Worm (Caenorhabditis elegans): ENCODE measurements around the gene daf-3.
A peak's percentile ranks its signal among the peaks of the same experiment; 100 is the strongest.

Gene daf-3

DNA sequence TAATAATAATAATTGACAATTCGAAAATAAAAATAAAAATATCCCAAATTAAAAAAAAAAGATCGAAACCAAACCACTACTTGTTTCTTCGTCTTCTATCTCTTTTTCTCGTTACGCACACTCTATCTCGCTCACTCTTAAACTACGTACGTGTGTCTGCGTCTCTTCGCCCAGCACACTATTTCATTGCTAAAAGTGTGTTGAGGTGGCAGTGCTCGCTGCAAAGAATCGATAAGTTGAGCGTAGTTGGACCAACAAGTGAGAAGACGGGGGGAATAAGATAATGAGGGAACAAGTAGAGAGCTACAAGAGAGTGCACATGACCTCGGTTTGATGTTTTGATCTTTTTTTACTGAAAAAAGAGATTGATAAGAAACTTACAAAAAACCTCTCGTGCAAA is 649 bp upstream of the daf-3 start (continued):
- TF ChIP-seq snpc-4 (tag; optimal IDR thresholded peaks at IDR 0.05), result no peak
- no peak for TF ChIP-seq pax-3 (tag; optimal IDR thresholded peaks at IDR 0.05)
- peak; percentile 58 for TF ChIP-seq xbp-1 (tag; optimal IDR thresholded peaks at IDR 0.05)
- TF ChIP-seq lin-39 (tag; optimal IDR thresholded peaks at IDR 0.05), result no peak
- TF ChIP-seq efl-3 (GFP tag; optimal IDR thresholded peaks at IDR 0.05), result no peak
- peak; percentile 73 for TF ChIP-seq swsn-7 (tag; optimal IDR thresholded peaks at IDR 0.05)
- no peak for TF ChIP-seq alr-1 (tag; optimal IDR thresholded peaks at IDR 0.05; ENCODE audit: borderline replicate concordance)
- TF ChIP-seq vab-15 (tag; optimal IDR thresholded peaks at IDR 0.05), result no peak
- TF ChIP-seq pqm-1 (tag; optimal IDR thresholded peaks at IDR 0.05), result no peak
- peak; percentile 66 for TF ChIP-seq dsc-1 (tag; optimal IDR thresholded peaks at IDR 0.05)
- TF ChIP-seq hlh-17 (GFP tag; optimal IDR thresholded peaks at IDR 0.05; ENCODE audit: borderline replicate concordance), result no peak
- TF ChIP-seq nhr-77 (tag; optimal IDR thresholded peaks at IDR 0.05), result no peak
- TF ChIP-seq nhr-76 (tag; optimal IDR thresholded peaks at IDR 0.05), result no peak
- no peak for TF ChIP-seq hpl-2 (GFP tag; optimal IDR thresholded peaks at IDR 0.05)
- TF ChIP-seq lin-15B (tag; optimal IDR thresholded peaks at IDR 0.05), result no peak

DNA sequence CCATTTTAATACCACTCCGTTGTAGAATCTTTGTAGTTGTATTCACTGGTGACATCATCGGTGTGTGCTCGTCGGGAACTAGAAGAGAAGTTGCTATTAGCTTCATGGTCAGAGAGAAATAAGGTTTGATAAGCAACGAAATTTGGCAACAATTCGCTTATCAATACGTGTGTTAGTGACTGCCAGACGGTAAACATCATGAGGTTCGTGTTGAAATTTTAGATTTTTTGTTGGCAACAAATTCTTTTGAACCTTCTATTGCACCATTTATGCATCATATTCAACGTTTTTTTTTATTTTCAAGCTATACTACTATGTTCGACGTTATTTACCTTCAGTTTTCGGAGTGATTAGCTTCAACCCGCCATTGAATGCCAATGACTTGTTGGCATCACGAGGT is 1.5 kb downstream of the daf-3 start:
- TF ChIP-seq aly-2 (tag; optimal IDR thresholded peaks at IDR 0.05) (no peak), ceh-90 (tag; optimal IDR thresholded peaks at IDR 0.05) (no peak), nhr-77 (tag; optimal IDR thresholded peaks at IDR 0.05) (no peak), ceh-88 (GFP tag; IDR thresholded peaks at IDR 0.05) (no peak), pag-3 (tag; optimal IDR thresholded peaks at IDR 0.05; ENCODE audit: borderline replicate concordance, insufficient read depth) (no peak), jun-1 (tag; optimal IDR thresholded peaks at IDR 0.05) (no peak), ces-1 (GFP tag; optimal IDR thresholded peaks at IDR 0.05) (no peak), tlp-1 (tag; optimal IDR thresholded peaks at IDR 0.05) (no peak), F16B12.6 (tag; optimal IDR thresholded peaks at IDR 0.05) (no peak), elt-2 (tag; optimal IDR thresholded peaks at IDR 0.05) (peak; percentile 15), zip-4 (GFP tag; optimal IDR thresholded peaks at IDR 0.05) (no peak), nhr-47 (tag; optimal IDR thresholded peaks at IDR 0.05) (no peak), lsy-2 (tag; optimal IDR thresholded peaks at IDR 0.05) (no peak), lin-35 (GFP tag; optimal IDR thresholded peaks at IDR 0.05) (peak in 1 of 2 experiments; percentile 30)

DNA sequence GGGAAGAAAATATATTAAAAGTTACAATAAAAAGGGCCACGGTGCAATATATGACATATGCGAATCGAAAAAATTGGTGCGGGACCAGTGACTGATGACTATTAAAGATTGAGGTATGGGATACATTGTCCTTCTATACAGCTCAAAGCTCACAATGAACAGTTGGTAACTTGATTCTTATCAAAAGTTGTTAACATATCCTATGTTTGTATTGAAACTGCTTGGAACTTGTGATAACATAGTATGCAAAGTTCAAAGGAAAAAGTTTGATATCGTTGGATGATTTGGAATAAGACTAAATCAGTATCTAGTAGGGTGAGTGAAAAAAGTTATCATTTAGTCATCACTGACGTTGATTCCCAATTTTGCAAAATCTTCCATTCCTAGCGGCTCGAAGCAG is 7.3 kb downstream of the daf-3 start:
- no peak for TF ChIP-seq nhr-28 (tag; optimal IDR thresholded peaks at IDR 0.05)

DNA sequence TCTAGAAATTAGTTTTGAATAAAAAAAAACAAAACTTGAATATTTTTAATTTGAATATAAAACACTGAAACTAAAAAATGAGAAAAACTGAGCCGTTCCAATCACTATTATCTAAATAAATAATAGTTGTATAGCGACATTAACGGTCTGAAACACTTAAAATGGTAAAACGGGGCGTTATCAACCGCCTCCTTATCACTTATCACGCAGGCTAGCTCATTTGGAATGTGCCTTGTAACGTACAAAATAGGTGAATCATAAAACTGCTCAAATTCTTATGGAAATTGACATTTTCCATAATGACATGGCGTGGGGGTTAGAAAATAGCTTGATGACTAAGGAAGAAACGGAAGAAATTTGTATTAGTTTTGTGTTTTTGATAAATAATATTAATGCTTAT is 9.3 kb downstream of the daf-3 start, which contains the start of gene ifd-2:
Gene ifd-2, minus strand, starts transcription at position 1 of the 400 bp plus-strand sequence.
- peak; percentile 51 for TF ChIP-seq elt-2 (tag; optimal IDR thresholded peaks at IDR 0.05)
- TF ChIP-seq efl-1 (optimal IDR thresholded peaks at IDR 0.05), result no peak
- peak in 1 of 2 experiments; percentile 7 for TF ChIP-seq efl-1 (GFP tag; optimal IDR thresholded peaks at IDR 0.05 in 1 of 2)
- TF ChIP-seq sup-37 (GFP tag; optimal IDR thresholded peaks at IDR 0.05), result no peak

DNA sequence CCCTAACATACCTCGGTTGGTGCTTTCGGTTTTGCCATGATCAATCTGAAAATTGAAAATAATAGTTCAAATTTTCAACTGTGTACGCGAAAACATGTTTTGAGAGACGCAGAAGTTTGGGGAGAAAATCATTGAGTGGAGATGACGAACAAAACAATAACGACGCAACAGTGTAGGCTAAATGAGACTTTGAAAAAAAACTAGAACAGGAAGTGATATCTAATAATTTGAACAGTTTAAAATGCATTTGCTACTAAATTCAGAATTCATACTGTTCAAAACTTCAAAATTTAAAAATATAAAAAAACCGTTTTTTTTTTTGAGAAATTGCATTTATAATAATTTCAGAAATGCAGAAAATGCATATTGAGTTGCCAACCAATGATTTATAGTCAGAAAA is 12.2 kb downstream of the daf-3 start, which contains the start of gene F25E2.3:
Gene F25E2.3, minus strand, starts transcription at position 101 of the 400 bp plus-strand sequence.
- TF ChIP-seq snpc-4 (tag; optimal IDR thresholded peaks at IDR 0.05) (no peak), sptf-1 (tag; optimal IDR thresholded peaks at IDR 0.05) (no peak), C16A3.4 (tag; optimal IDR thresholded peaks at IDR 0.05) (no peak), dpl-1 (GFP tag; optimal IDR thresholded peaks at IDR 0.05) (no peak), unc-62 (GFP tag; optimal IDR thresholded peaks at IDR 0.05) (no peak), elt-3 (tag; optimal IDR thresholded peaks at IDR 0.05) (no peak), egl-13 (tag; optimal IDR thresholded peaks at IDR 0.05) (no peak), blmp-1 (tag; optimal IDR thresholded peaks at IDR 0.05) (no peak), lsy-2 (tag; optimal IDR thresholded peaks at IDR 0.05) (no peak), jun-1 (tag; optimal IDR thresholded peaks at IDR 0.05) (no peak), vab-15 (tag; optimal IDR thresholded peaks at IDR 0.05) (no peak), pqm-1 (tag; optimal IDR thresholded peaks at IDR 0.05) (no peak), nhr-77 (tag; optimal IDR thresholded peaks at IDR 0.05) (no peak)

All from whole organism, L1 larva.